Worm (Caenorhabditis elegans) whole organism, mixed stage, embryonic: ENCODE measurements around the gene C32D5.12.

Experiments used
- blmp-1 ChIP-seq: fragments of 150-350 bp; optimal IDR thresholded peaks from 2 replicates; lab custom pipeline; 2014; ENCODE audit warnings: missing biosample characterization, missing genetic modification characterization
- ceh-43 ChIP-seq: fragments of 200-800 bp; sonication (Bioruptor generic); optimal IDR thresholded peaks from 2 replicates; lab custom pipeline; 2018; ENCODE audit warnings: mild to moderate bottlenecking, missing genetic modification characterization, moderate library complexity, missing compliant biosample characterization
- elt-1 ChIP-seq: sonication (generic microtip); optimal IDR thresholded peaks from 2 replicates; lab custom pipeline; 2017; ENCODE audit warnings: missing genetic modification characterization, mild to moderate bottlenecking, missing compliant biosample characterization, antibody characterized with exemption, moderate library complexity, borderline replicate concordance; ENCODE audit not compliant: insufficient read depth
- elt-3 ChIP-seq: fragments of 150-350 bp; optimal IDR thresholded peaks from 2 replicates; lab custom pipeline; 2014; ENCODE audit warnings: missing biosample characterization, missing genetic modification characterization
- lin-13 ChIP-seq: fragments of 150-350 bp; optimal IDR thresholded peaks from 2 replicates; lab custom pipeline; 2014; ENCODE audit warnings: missing biosample characterization, missing genetic modification characterization
- mep-1 ChIP-seq: fragments of 150-350 bp; optimal IDR thresholded peaks from 2 replicates; lab custom pipeline; 2017; ENCODE audit warnings: missing biosample characterization, missing genetic modification reagents, missing genetic modification characterization, inconsistent platforms
- nhr-237 ChIP-seq: fragments of 150-350 bp; optimal IDR thresholded peaks from 2 replicates; lab custom pipeline; 2014; ENCODE audit warnings: missing biosample characterization, missing genetic modification characterization
- nhr-28 ChIP-seq: fragments of 150-350 bp; optimal IDR thresholded peaks from 2 replicates; lab custom pipeline; 2014; ENCODE audit warnings: missing biosample characterization, missing genetic modification characterization
- nhr-76 ChIP-seq: sonication (generic microtip); optimal IDR thresholded peaks from 2 replicates; lab custom pipeline; 2017; ENCODE audit warnings: missing biosample characterization, missing genetic modification characterization
- pha-4 ChIP-seq: fragments of 150-350 bp; optimal IDR thresholded peaks from 2 replicates; lab custom pipeline; 2018; ENCODE audit warnings: missing biosample characterization, missing genetic modification reagents, missing genetic modification characterization
- sem-2 ChIP-seq: fragments of 200-800 bp; sonication (Bioruptor generic); optimal IDR thresholded peaks from 2 replicates; lab custom pipeline; 2018; ENCODE audit warnings: mild to moderate bottlenecking, missing genetic modification characterization, missing compliant biosample characterization
- snpc-4 ChIP-seq: fragments of 150-350 bp; optimal IDR thresholded peaks from 2 replicates; lab custom pipeline; 2014; ENCODE audit warnings: missing biosample characterization, missing genetic modification characterization
- unc-62 ChIP-seq: fragments of 150-350 bp; optimal IDR thresholded peaks from 2 replicates; lab custom pipeline; 2014; ENCODE audit warnings: missing biosample characterization, missing genetic modification reagents, missing genetic modification characterization
- ztf-11 ChIP-seq: fragments of 150-350 bp; optimal IDR thresholded peaks from 2 replicates; lab custom pipeline; 2014; ENCODE audit warnings: missing biosample characterization, missing genetic modification characterization

DNA sequence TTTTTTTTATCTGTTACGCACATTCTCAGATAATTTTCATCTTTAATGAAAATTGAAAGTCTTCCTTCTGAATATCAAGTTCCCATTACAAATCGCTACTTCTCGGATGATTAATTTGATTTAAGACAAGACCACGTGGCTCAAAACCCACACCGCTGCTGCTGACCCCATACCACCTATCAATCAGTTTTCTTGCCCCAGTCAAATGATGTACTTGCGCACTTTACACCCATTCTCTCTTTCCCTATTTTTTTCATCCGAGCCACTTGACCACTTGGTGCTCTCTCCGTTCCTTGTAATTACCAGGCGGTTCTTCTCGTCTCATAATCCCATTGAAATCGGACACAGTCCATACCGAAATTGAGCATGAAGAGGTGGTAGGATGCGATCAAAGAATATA, 35.2 kb upstream of the C32D5.12 start:
- TF ChIP-seq elt-1 (tag; lab: Kevin White, UChicago) (no peak), elt-3 (tag; lab: Kevin White, UChicago) (no peak), snpc-4 (tag; lab: Kevin White, UChicago) (no peak), mep-1 (no peak), nhr-76 (no peak), ztf-11 (no peak), blmp-1 (tag; lab: Kevin White, UChicago) (no peak), sem-2 (no peak), nhr-237 (no peak), lin-13 (tag; lab: Kevin White, UChicago) (no peak), ceh-43 (GFP tag; lab: Kevin White, UChicago) (no peak), nhr-28 (tag; lab: Kevin White, UChicago) (no peak), unc-62 (GFP tag; lab: Kevin White, UChicago) (peak; percentile 56), pha-4 (tag; lab: Kevin White, UChicago) (no peak)
